Fruit fly (Drosophila melanogaster) whole organism, embryonic: ENCODE results near the gene Tnks.

ENCODE experiments used
- Asciz ChIP-seq: fragments of 200-800 bp; sonication (Bioruptor generic); optimal IDR thresholded peaks from 2 replicates; lab custom pipeline; 2017; ENCODE audit warnings: missing biosample characterization, mild to moderate bottlenecking, missing genetic modification characterization, missing genetic modification reagents
- Atf6 ChIP-seq: fragments of 200-800 bp; sonication (Bioruptor generic); IDR thresholded peaks from 2 replicates; pipeline ENCODE4 v1.3.6; 2022; ENCODE audit warnings: missing biosample characterization, missing genetic modification characterization
- CG1024 ChIP-seq: fragments of 200-800 bp; sonication (Bioruptor generic); IDR thresholded peaks from 2 replicates; pipeline ENCODE4 v1.3.6; 2022; ENCODE audit warnings: missing biosample characterization, missing genetic modification characterization
- CG10321 ChIP-seq: fragments of 200-800 bp; sonication (Bioruptor generic); IDR thresholded peaks from 2 replicates; pipeline ENCODE4 v1.3.6; 2022; ENCODE audit warnings: missing biosample characterization, missing genetic modification characterization
- CG10654 ChIP-seq: fragments of 200-800 bp; sonication (Bioruptor generic); optimal IDR thresholded peaks from 2 replicates; lab custom pipeline; 2016; ENCODE audit warnings: missing biosample characterization, missing genetic modification characterization
- CG11723 ChIP-seq: fragments of 200-800 bp; sonication (Bioruptor generic); optimal IDR thresholded peaks from 2 replicates; lab custom pipeline; 2017; ENCODE audit warnings: missing biosample characterization, mild to moderate bottlenecking, missing genetic modification characterization
- CG12659 ChIP-seq: fragments of 200-800 bp; sonication (Bioruptor generic); optimal IDR thresholded peaks from 3 replicates; lab custom pipeline; 2017; ENCODE audit warnings: mild to moderate bottlenecking, missing biosample characterization, missing genetic modification reagents, missing genetic modification characterization
- CG14710 ChIP-seq: fragments of 200-800 bp; sonication (Bioruptor generic); optimal IDR thresholded peaks from 3 replicates; lab custom pipeline; 2019; ENCODE audit warnings: missing biosample characterization, mild to moderate bottlenecking, missing genetic modification characterization, moderate library complexity
- CG16863 ChIP-seq: fragments of 200-800 bp; sonication (Bioruptor generic); optimal IDR thresholded peaks from 3 replicates; lab custom pipeline; 2016; ENCODE audit warnings: missing biosample characterization, missing genetic modification characterization
- CG2202 ChIP-seq: fragments of 200-800 bp; sonication (Bioruptor generic); optimal IDR thresholded peaks from 2 replicates; lab custom pipeline; 2018; ENCODE audit warnings: missing biosample characterization, mild to moderate bottlenecking, missing genetic modification characterization
- CG31365 ChIP-seq: fragments of 200-800 bp; sonication (Bioruptor generic); optimal IDR thresholded peaks from 2 replicates; lab custom pipeline; 2018; ENCODE audit warnings: missing biosample characterization, mild to moderate bottlenecking, missing genetic modification characterization
- CG31441 ChIP-seq: fragments of 200-800 bp; sonication (Bioruptor generic); IDR thresholded peaks from 2 replicates; pipeline ENCODE4 v1.3.6; 2022; ENCODE audit warnings: missing biosample characterization, missing genetic modification characterization
- CG3838 ChIP-seq: fragments of 200-800 bp; sonication (Bioruptor generic); optimal IDR thresholded peaks from 3 replicates; lab custom pipeline; 2016; ENCODE audit warnings: missing biosample characterization, missing genetic modification characterization
- CG4424 ChIP-seq: fragments of 200-800 bp; sonication (Bioruptor generic); optimal IDR thresholded peaks from 3 replicates; lab custom pipeline; 2016; ENCODE audit warnings: missing biosample characterization, missing genetic modification characterization
- CG5953 ChIP-seq: fragments of 200-800 bp; sonication (Bioruptor generic); IDR thresholded peaks from 2 replicates; pipeline ENCODE4 v1.3.6; 2022; ENCODE audit warnings: missing biosample characterization, missing genetic modification characterization
- CG8290 ChIP-seq, 3 experiments: fragments of 200-800 bp; sonication (Bioruptor generic); optimal IDR thresholded peaks; 2 replicates each; lab custom pipeline; 2016 to 2019; ENCODE audit warnings: missing biosample characterization in 3 of 3, missing genetic modification characterization in 3 of 3, mild to moderate bottlenecking in 2 of 3, moderate library complexity in 1 of 3
- CG8765 ChIP-seq: fragments of 200-800 bp; sonication (Bioruptor generic); IDR thresholded peaks from 2 replicates; pipeline ENCODE4 v1.3.6; 2022; ENCODE audit warnings: missing biosample characterization, missing genetic modification characterization
- CG9609 ChIP-seq: fragments of 200-800 bp; sonication (Bioruptor generic); optimal IDR thresholded peaks from 3 replicates; lab custom pipeline; 2016; ENCODE audit warnings: missing biosample characterization, missing genetic modification characterization
- Dek ChIP-seq: fragments of 200-800 bp; sonication (Bioruptor generic); optimal IDR thresholded peaks from 3 replicates; lab custom pipeline; 2019; ENCODE audit warnings: missing biosample characterization, mild to moderate bottlenecking, missing genetic modification characterization, moderate library complexity
- Dip3 ChIP-seq: fragments of 200-800 bp; sonication (Bioruptor generic); optimal IDR thresholded peaks from 3 replicates; lab custom pipeline; 2016; ENCODE audit warnings: missing biosample characterization, missing genetic modification characterization
- Doc3 ChIP-seq: fragments of 200-800 bp; sonication (Bioruptor generic); IDR thresholded peaks from 3 replicates; pipeline ENCODE4 v1.3.6; 2022; ENCODE audit warnings: missing biosample characterization, missing genetic modification characterization; ENCODE audit not compliant: partially characterized antibody
- Fer2 ChIP-seq: fragments of 200-800 bp; sonication (Bioruptor generic); optimal IDR thresholded peaks from 2 replicates; lab custom pipeline; 2018; ENCODE audit warnings: missing biosample characterization, mild to moderate bottlenecking, missing genetic modification characterization, moderate library complexity
- HLH3B ChIP-seq: fragments of 200-800 bp; sonication (Bioruptor generic); IDR thresholded peaks from 2 replicates; pipeline ENCODE4 v1.3.6; 2022; ENCODE audit warnings: missing biosample characterization, missing genetic modification characterization
- Hmr ChIP-seq: fragments of 200-800 bp; sonication (Bioruptor generic); optimal IDR thresholded peaks from 3 replicates; lab custom pipeline; 2017; ENCODE audit warnings: mild to moderate bottlenecking, missing biosample characterization, missing genetic modification reagents, missing genetic modification characterization
- Hr3 ChIP-seq: fragments of 200-800 bp; sonication (Bioruptor generic); optimal IDR thresholded peaks from 3 replicates; lab custom pipeline; 2016; ENCODE audit warnings: missing biosample characterization, missing genetic modification characterization
- Hr51 ChIP-seq, 2 experiments: fragments of 200-800 bp; sonication (Bioruptor generic); optimal IDR thresholded peaks; 2 replicates in 1 of 2; 3 replicates in 1 of 2; lab custom pipeline; 2016 to 2018; ENCODE audit warnings: missing biosample characterization in 2 of 2, missing genetic modification characterization in 2 of 2, mild to moderate bottlenecking in 1 of 2, moderate library complexity in 1 of 2
- Meics ChIP-seq: fragments of 200-800 bp; sonication (Bioruptor generic); optimal IDR thresholded peaks from 2 replicates; lab custom pipeline; 2017; ENCODE audit warnings: missing biosample characterization, mild to moderate bottlenecking, missing genetic modification characterization
- TFAM ChIP-seq: fragments of 200-800 bp; sonication (Bioruptor generic); optimal IDR thresholded peaks from 2 replicates; lab custom pipeline; 2017; ENCODE audit warnings: missing biosample characterization, missing genetic modification characterization, inconsistent platforms
- ab ChIP-seq: fragments of 200-800 bp; sonication (Bioruptor generic); optimal IDR thresholded peaks from 2 replicates; lab custom pipeline; 2016; ENCODE audit warnings: missing biosample characterization, missing genetic modification characterization
- ase ChIP-seq: fragments of 200-800 bp; sonication (Bioruptor generic); IDR thresholded peaks from 3 replicates; pipeline ENCODE4 v1.3.6; 2022; ENCODE audit warnings: missing biosample characterization, missing genetic modification characterization
- chinmo ChIP-seq: fragments of 200-800 bp; sonication (Bioruptor generic); IDR thresholded peaks from 4 replicates; pipeline ENCODE4 v1.3.6; 2022; ENCODE audit warnings: missing biosample characterization, missing genetic modification characterization; ENCODE audit not compliant: partially characterized antibody
- dysf ChIP-seq: fragments of 200-800 bp; sonication (Bioruptor generic); IDR thresholded peaks from 3 replicates; pipeline ENCODE4 v1.3.6; 2022; ENCODE audit warnings: missing biosample characterization, missing genetic modification characterization
- en ChIP-seq: fragments of 200-800 bp; sonication (Bioruptor generic); optimal IDR thresholded peaks from 2 replicates; lab custom pipeline; 2016; ENCODE audit warnings: missing biosample characterization, missing genetic modification characterization
- fd96Cb ChIP-seq: fragments of 200-800 bp; sonication (Bioruptor generic); optimal IDR thresholded peaks from 2 replicates; lab custom pipeline; 2018; ENCODE audit warnings: missing biosample characterization, mild to moderate bottlenecking, missing genetic modification characterization, moderate library complexity
- gsb ChIP-seq: fragments of 200-800 bp; sonication (Bioruptor generic); IDR thresholded peaks from 2 replicates; pipeline ENCODE4 v1.3.6; 2022; ENCODE audit warnings: missing biosample characterization, missing genetic modification characterization
- hth ChIP-seq: fragments of >200 bp; optimal IDR thresholded peaks from 2 replicates; lab custom pipeline; 2017; ENCODE audit warnings: inconsistent platforms
- nerfin-1 ChIP-seq: fragments of 200-800 bp; sonication (Bioruptor generic); optimal IDR thresholded peaks from 3 replicates; lab custom pipeline; 2019; ENCODE audit warnings: missing biosample characterization, mild to moderate bottlenecking, missing genetic modification characterization, moderate library complexity
- nmo ChIP-seq: fragments of 200-800 bp; sonication (Bioruptor generic); optimal IDR thresholded peaks from 2 replicates; lab custom pipeline; 2018; ENCODE audit warnings: missing biosample characterization, mild to moderate bottlenecking, missing genetic modification characterization, moderate library complexity
- phol ChIP-seq: fragments of 200-800 bp; sonication (Bioruptor generic); optimal IDR thresholded peaks from 3 replicates; lab custom pipeline; 2018; ENCODE audit warnings: missing biosample characterization, mild to moderate bottlenecking, missing genetic modification characterization, moderate library complexity
- pros ChIP-seq: fragments of 200-800 bp; sonication (Bioruptor generic); optimal IDR thresholded peaks from 3 replicates; lab custom pipeline; 2019; ENCODE audit warnings: missing biosample characterization, mild to moderate bottlenecking, missing genetic modification characterization, moderate library complexity
- scrt ChIP-seq: fragments of 200-800 bp; sonication (Bioruptor generic); optimal IDR thresholded peaks from 2 replicates; lab custom pipeline; 2018; ENCODE audit warnings: missing biosample characterization, mild to moderate bottlenecking, missing genetic modification characterization, moderate library complexity
- sim ChIP-seq: fragments of 200-800 bp; sonication (Bioruptor generic); IDR thresholded peaks from 2 replicates; pipeline ENCODE4 v1.3.6; 2022; ENCODE audit warnings: missing biosample characterization, missing genetic modification characterization
- sisA ChIP-seq: fragments of 200-800 bp; sonication (Bioruptor generic); IDR thresholded peaks from 2 replicates; pipeline ENCODE4 v1.3.6; 2022; ENCODE audit warnings: missing biosample characterization, missing genetic modification characterization
- slou ChIP-seq: fragments of 200-800 bp; sonication (Bioruptor generic); optimal IDR thresholded peaks from 3 replicates; lab custom pipeline; 2016; ENCODE audit warnings: missing biosample characterization, missing genetic modification characterization
- tap ChIP-seq: fragments of 200-800 bp; optimal IDR thresholded peaks from 3 replicates; lab custom pipeline; 2019; ENCODE audit warnings: missing biosample characterization, mild to moderate bottlenecking, missing genetic modification characterization, moderate library complexity
- toy ChIP-seq: fragments of 200-800 bp; sonication (Bioruptor generic); IDR thresholded peaks from 2 replicates; pipeline ENCODE4 v1.3.6; 2022; ENCODE audit warnings: missing biosample characterization, missing genetic modification characterization
- twi ChIP-seq: fragments of 200-800 bp; optimal IDR thresholded peaks from 2 replicates; lab custom pipeline; 2019; ENCODE audit warnings: missing biosample characterization, mild to moderate bottlenecking, missing genetic modification characterization, moderate library complexity
- wor ChIP-seq: fragments of 200-800 bp; sonication (Bioruptor generic); IDR thresholded peaks from 2 replicates; pipeline ENCODE4 v1.3.6; 2022; ENCODE audit warnings: missing biosample characterization, missing genetic modification characterization

Tnks gene

dm6 chr3R:25660985-25661530 is at the start of gene Tnks (continued):
- TF ChIP-seq TFAM (GFP tag; lab: Kevin White, UChicago) (no peak), CG1024 (GFP tag; lab: Robert Waterston, UW) (0 out of 2 replicates have a peak, but pooled peaks have one; percentile 19), CG3838 (GFP tag; lab: Kevin White, UChicago) (no peak), twi (tag; lab: Kevin White, UChicago) (no peak), CG8765 (no peak), Hr3 (GFP tag; lab: Kevin White, UChicago) (peak; percentile 0), CG14710 (tag; lab: Kevin White, UChicago) (peak; percentile 42), Asciz (GFP tag; lab: Kevin White, UChicago) (no peak), hth (no peak), ab (GFP tag; lab: Kevin White, UChicago) (no peak), wor (GFP tag; lab: Robert Waterston, UW) (no peak)

dm6 chr3R:25694167-25694689 is 33.1 kb upstream of the Tnks start:
- TF ChIP-seq CG2202 (tag; lab: Kevin White, UChicago), result no peak
- no peak for TF ChIP-seq CG8290 (GFP tag; optimal IDR thresholded peaks at IDR 0.05; lab: Kevin White, UChicago)
- peak in 1 of 2 experiments; percentile 39 for TF ChIP-seq CG8290 (tag; optimal IDR thresholded peaks at IDR 0.05; lab: Kevin White, UChicago)
- no peak for TF ChIP-seq CG31441
- TF ChIP-seq en (GFP tag; lab: Kevin White, UChicago), result no peak
- 0 out of 3 replicates have a peak, but pooled peaks have one; percentile 43 for TF ChIP-seq dysf (GFP tag; lab: Robert Waterston, UW)
- TF ChIP-seq CG9609 (GFP tag; lab: Kevin White, UChicago), result no peak
- TF ChIP-seq nerfin-1 (tag; lab: Kevin White, UChicago), result no peak
- no peak for TF ChIP-seq CG3838 (GFP tag; lab: Kevin White, UChicago)
- TF ChIP-seq tap (tag; lab: Kevin White, UChicago), result no peak
- TF ChIP-seq sisA (GFP tag; lab: Robert Waterston, UW), result no peak
- TF ChIP-seq Dek, result no peak
- no peak for TF ChIP-seq sim (GFP tag; lab: Robert Waterston, UW)
- no peak for TF ChIP-seq Atf6 (GFP tag; lab: Robert Waterston, UW)
- TF ChIP-seq CG11723 (GFP tag; lab: Kevin White, UChicago), result no peak
- TF ChIP-seq phol (tag; lab: Kevin White, UChicago), result no peak
- no peak for TF ChIP-seq gsb (GFP tag; lab: Robert Waterston, UW)
- no peak for TF ChIP-seq Doc3 (GFP tag; lab: Robert Waterston, UW)
- no peak for TF ChIP-seq HLH3B (GFP tag; lab: Robert Waterston, UW)
- TF ChIP-seq Dip3 (GFP tag; lab: Kevin White, UChicago), result peak; percentile 8
- no peak for TF ChIP-seq slou (GFP tag; lab: Kevin White, UChicago)
- no peak for TF ChIP-seq fd96Cb
- TF ChIP-seq toy, result no peak
- no peak for TF ChIP-seq chinmo
- TF ChIP-seq pros (GFP tag; lab: Kevin White, UChicago), result no peak
- TF ChIP-seq CG12659 (GFP tag; lab: Kevin White, UChicago), result no peak
- TF ChIP-seq CG31365 (tag; lab: Kevin White, UChicago), result no peak
- TF ChIP-seq CG16863, result no peak
- no peak for TF ChIP-seq Fer2 (tag; lab: Kevin White, UChicago)
- no peak for TF ChIP-seq hth
- TF ChIP-seq CG10321 (GFP tag; lab: Robert Waterston, UW), result no peak
- TF ChIP-seq ase, result peak; percentile 33; the same call in 1 of the 3 replicates
- peak; percentile 38 for TF ChIP-seq Hmr (GFP tag; lab: Kevin White, UChicago)
- no peak for TF ChIP-seq CG4424 (GFP tag; lab: Kevin White, UChicago)
- TF ChIP-seq Meics, result peak; percentile 16
- no peak for TF ChIP-seq nmo
- peak in 1 of 2 experiments; percentile 14 for TF ChIP-seq Hr51 (GFP tag; optimal IDR thresholded peaks at IDR 0.05; lab: Kevin White, UChicago)
- no peak for TF ChIP-seq CG5953 (GFP tag; lab: Robert Waterston, UW)
- TF ChIP-seq scrt, result peak; percentile 20
- no peak for TF ChIP-seq CG10654 (GFP tag; lab: Kevin White, UChicago)
